Fruit fly (Drosophila melanogaster): ENCODE measurements around the gene LeuRS.

Gene LeuRS

dm6 chr2L:3539412-3539743, 24.9 kb upstream of the LeuRS start (continued):
- TF ChIP-seq CG1832 (GFP tag; optimal IDR thresholded peaks at IDR 0.05) (peak; percentile 69), kah (GFP tag; optimal IDR thresholded peaks at IDR 0.05) (no peak), Nf-YB (GFP tag; optimal IDR thresholded peaks at IDR 0.05) (no peak), CG15696 (tag; optimal IDR thresholded peaks at IDR 0.05) (no peak), Side (GFP tag; optimal IDR thresholded peaks at IDR 0.05) (no peak), kay (GFP tag; optimal IDR thresholded peaks at IDR 0.05) (no peak), CG10147 (GFP tag; optimal IDR thresholded peaks at IDR 0.05) (no peak), ttk (GFP tag; IDR thresholded peaks at IDR 0.05) (no peak), CG6765 (GFP tag; optimal IDR thresholded peaks at IDR 0.05) (no peak), CG6791 (GFP tag; IDR thresholded peaks at IDR 0.05; ENCODE audit: partially characterized antibody) (peak; percentile 46; the same call in 1 of the 3 replicates), Poxn (GFP tag; IDR thresholded peaks at IDR 0.05) (no peak), CG13123 (GFP tag; optimal IDR thresholded peaks at IDR 0.05) (no peak), sob (GFP tag; IDR thresholded peaks at IDR 0.05) (peak; percentile 96), chinmo (GFP tag; IDR thresholded peaks at IDR 0.05; ENCODE audit: partially characterized antibody) (0 out of 4 replicates have a peak, but pooled peaks have one; percentile 11)

dm6 chr2L:3538564-3539411, 24.3 kb upstream of the LeuRS start, which contains the start of gene drm:
TSS of gene drm (plus strand) at chr2L:3539247.
- TF ChIP-seq Jarid2 (GFP tag; optimal IDR thresholded peaks at IDR 0.05) (peak; percentile 53), D19A (tag; optimal IDR thresholded peaks at IDR 0.05) (no peak), CG10321 (GFP tag; IDR thresholded peaks at IDR 0.05) (peak; percentile 97), sima (GFP tag; optimal IDR thresholded peaks at IDR 0.05) (no peak), Adf1 (GFP tag; IDR thresholded peaks at IDR 0.05) (peak; percentile 65), chinmo (GFP tag; IDR thresholded peaks at IDR 0.05; ENCODE audit: partially characterized antibody) (0 out of 4 replicates have a peak, but pooled peaks have one; percentile 65), CG13624 (GFP tag; optimal IDR thresholded peaks at IDR 0.05) (peak; percentile 25), Trl (optimal IDR thresholded peaks at IDR 0.05) (peak; percentile 89 to 92), Trl (GFP tag; optimal IDR thresholded peaks at IDR 0.05) (no peak), CG16779 (GFP tag; IDR thresholded peaks at IDR 0.05) (no peak), Abd-B (GFP tag; optimal IDR thresholded peaks at IDR 0.05) (peak; percentile 23), CG4328 (GFP tag; optimal IDR thresholded peaks at IDR 0.05) (no peak), CG15479 (GFP tag; optimal IDR thresholded peaks at IDR 0.05) (no peak), CG6654 (GFP tag; optimal IDR thresholded peaks at IDR 0.05) (no peak), Nf-YB (GFP tag; optimal IDR thresholded peaks at IDR 0.05) (peak; percentile 96), CG18476 (GFP tag; optimal IDR thresholded peaks at IDR 0.05) (no peak), Hmx (GFP tag; optimal IDR thresholded peaks at IDR 0.05) (no peak), Sin3A (optimal IDR thresholded peaks at IDR 0.05) (no peak), fd3F (GFP tag; optimal IDR thresholded peaks at IDR 0.05) (no peak), ttk (GFP tag; IDR thresholded peaks at IDR 0.05) (no peak), tgo (GFP tag; IDR thresholded peaks at IDR 0.05) (no peak), gt (GFP tag; IDR thresholded peaks at IDR 0.05) (no peak), CG32767 (GFP tag; IDR thresholded peaks at IDR 0.05) (0 out of 2 replicates have a peak, but pooled peaks have one; percentile 16), nerfin-1 (tag; optimal IDR thresholded peaks at IDR 0.05) (no peak), Hr3 (GFP tag; optimal IDR thresholded peaks at IDR 0.05) (no peak), CG16813 (GFP tag; IDR thresholded peaks at IDR 0.05; ENCODE audit: partially characterized antibody) (0 out of 3 replicates have a peak, but pooled peaks have one; percentile 37), CoRest (tag; optimal IDR thresholded peaks at IDR 0.05) (peak; percentile 14), B-H2 (GFP tag; optimal IDR thresholded peaks at IDR 0.05) (no peak), prd (optimal IDR thresholded peaks at IDR 0.05) (no peak), prd (GFP tag; IDR thresholded peaks at IDR 0.05) (no peak), sens (GFP tag) (peak; percentile 27), CG10959 (GFP tag; IDR thresholded peaks at IDR 0.05) (no peak), zfh2 (GFP tag; optimal IDR thresholded peaks at IDR 0.05) (no peak), crol (GFP tag; IDR thresholded peaks at IDR 0.05) (no peak), hkb (optimal IDR thresholded peaks at IDR 0.05) (peak; percentile 6), hkb (GFP tag; IDR thresholded peaks at IDR 0.05) (no peak), Nf-YA (GFP tag; IDR thresholded peaks at IDR 0.05) (peak; percentile 65), chn (GFP tag; optimal IDR thresholded peaks at IDR 0.05) (no peak), kah (GFP tag; optimal IDR thresholded peaks at IDR 0.05) (no peak), sens-2 (GFP tag; IDR thresholded peaks at IDR 0.05) (no peak)
